Fruit fly (Drosophila melanogaster) whole organism, embryonic: Measurements from ENCODE around the gene CG45218.

Experiments
- Abd-B ChIP-seq: fragments of 200-800 bp; sonication (Bioruptor generic); optimal IDR thresholded peaks from 2 replicates; lab custom pipeline; 2018; ENCODE audit warnings: missing biosample characterization, mild to moderate bottlenecking, missing genetic modification characterization, moderate library complexity
- Adf1 ChIP-seq: fragments of 200-800 bp; sonication (Bioruptor generic); IDR thresholded peaks from 2 replicates; pipeline ENCODE4 v1.3.6; 2022; ENCODE audit warnings: missing biosample characterization, missing genetic modification characterization
- Aef1 ChIP-seq: fragments of 200-800 bp; sonication (Bioruptor generic); IDR thresholded peaks from 3 replicates; pipeline ENCODE4 v1.3.6; 2022; ENCODE audit warnings: missing biosample characterization, missing genetic modification characterization
- Antp ChIP-seq: fragments of 200-800 bp; sonication (Bioruptor generic); optimal IDR thresholded peaks from 3 replicates; lab custom pipeline; 2016; ENCODE audit warnings: missing biosample characterization, missing genetic modification characterization
- Atf-2 ChIP-seq: fragments of 200-800 bp; sonication (Bioruptor generic); optimal IDR thresholded peaks from 2 replicates; lab custom pipeline; 2016; ENCODE audit warnings: missing biosample characterization, missing genetic modification characterization
- Blimp-1 ChIP-seq: fragments of 200-800 bp; sonication (Bioruptor generic); optimal IDR thresholded peaks from 3 replicates; lab custom pipeline; 2018; ENCODE audit warnings: missing biosample characterization, missing genetic modification characterization, mild to moderate bottlenecking, moderate library complexity, missing genetic modification reagents
- CG10431 ChIP-seq: fragments of 200-800 bp; sonication (Bioruptor generic); optimal IDR thresholded peaks from 3 replicates; lab custom pipeline; 2018; ENCODE audit warnings: missing biosample characterization, mild to moderate bottlenecking, missing genetic modification characterization
- CG10979 ChIP-seq: fragments of 200-800 bp; sonication (Bioruptor generic); optimal IDR thresholded peaks from 2 replicates; lab custom pipeline; 2018; ENCODE audit warnings: missing biosample characterization, mild to moderate bottlenecking, missing genetic modification characterization, moderate library complexity
- CG12769 ChIP-seq: fragments of 200-800 bp; sonication (Bioruptor generic); optimal IDR thresholded peaks from 2 replicates; lab custom pipeline; 2019; ENCODE audit warnings: missing biosample characterization, mild to moderate bottlenecking, missing genetic modification characterization, moderate library complexity
- CG13424 ChIP-seq: fragments of 200-800 bp; sonication (Bioruptor generic); optimal IDR thresholded peaks from 2 replicates; lab custom pipeline; 2019; ENCODE audit warnings: missing biosample characterization, mild to moderate bottlenecking, missing genetic modification characterization, moderate library complexity
- CG13894 ChIP-seq: fragments of 200-800 bp; sonication (Bioruptor generic); optimal IDR thresholded peaks from 3 replicates; lab custom pipeline; 2018; ENCODE audit warnings: missing biosample characterization, mild to moderate bottlenecking, missing genetic modification characterization, moderate library complexity
- CG15696 ChIP-seq: fragments of 200-800 bp; sonication (Bioruptor generic); optimal IDR thresholded peaks from 2 replicates; lab custom pipeline; 2019; ENCODE audit warnings: missing biosample characterization, mild to moderate bottlenecking, missing genetic modification characterization, moderate library complexity
- CG1602 ChIP-seq: fragments of 200-800 bp; sonication (Bioruptor generic); optimal IDR thresholded peaks from 3 replicates; lab custom pipeline; 2016; ENCODE audit warnings: missing biosample characterization, missing genetic modification characterization
- CG16779 ChIP-seq: fragments of 200-800 bp; sonication (Bioruptor generic); IDR thresholded peaks from 2 replicates; pipeline ENCODE4 v1.3.6; 2022; ENCODE audit warnings: missing biosample characterization, missing genetic modification characterization
- CG17359 ChIP-seq: fragments of 200-800 bp; sonication (Bioruptor generic); optimal IDR thresholded peaks from 3 replicates; lab custom pipeline; 2018; ENCODE audit warnings: missing biosample characterization, mild to moderate bottlenecking, missing genetic modification characterization, moderate library complexity
- CG17361 ChIP-seq: fragments of 200-800 bp; sonication (Bioruptor generic); IDR thresholded peaks from 3 replicates; pipeline ENCODE4 v1.3.6; 2022; ENCODE audit warnings: missing biosample characterization, missing genetic modification characterization
- CG1832 ChIP-seq: fragments of 200-800 bp; sonication (Bioruptor generic); optimal IDR thresholded peaks from 2 replicates; lab custom pipeline; 2017; ENCODE audit warnings: missing biosample characterization, mild to moderate bottlenecking, missing genetic modification characterization, inconsistent platforms
- CG18619 ChIP-seq: fragments of 200-800 bp; sonication (Bioruptor generic); optimal IDR thresholded peaks from 3 replicates; lab custom pipeline; 2017; ENCODE audit warnings: missing biosample characterization, mild to moderate bottlenecking, missing genetic modification characterization
- CG3065 ChIP-seq: fragments of 200-800 bp; sonication (Bioruptor generic); optimal IDR thresholded peaks from 2 replicates; lab custom pipeline; 2016; ENCODE audit warnings: missing biosample characterization, missing genetic modification characterization
- CG4424 ChIP-seq: fragments of 200-800 bp; sonication (Bioruptor generic); optimal IDR thresholded peaks from 3 replicates; lab custom pipeline; 2016; ENCODE audit warnings: missing biosample characterization, missing genetic modification characterization
- CG4617 ChIP-seq: fragments of 200-800 bp; sonication (Bioruptor generic); optimal IDR thresholded peaks from 3 replicates; lab custom pipeline; 2016; ENCODE audit warnings: missing biosample characterization, missing genetic modification characterization, borderline replicate concordance
- CG6272 ChIP-seq: fragments of 200-800 bp; sonication (Bioruptor generic); IDR thresholded peaks from 2 replicates; pipeline ENCODE4 v1.3.6; 2022; ENCODE audit warnings: missing biosample characterization, missing genetic modification characterization
- CG7372 ChIP-seq: fragments of 200-800 bp; sonication (Bioruptor generic); IDR thresholded peaks from 2 replicates; pipeline ENCODE4 v1.3.6; 2022; ENCODE audit warnings: missing biosample characterization, missing genetic modification characterization
- CG7928 ChIP-seq: fragments of 200-800 bp; sonication (Bioruptor generic); optimal IDR thresholded peaks from 2 replicates; lab custom pipeline; 2017; ENCODE audit warnings: missing biosample characterization, mild to moderate bottlenecking, missing genetic modification characterization
- CG9876 ChIP-seq: fragments of 200-800 bp; sonication (Bioruptor generic); optimal IDR thresholded peaks from 2 replicates; lab custom pipeline; 2016; ENCODE audit warnings: missing biosample characterization, missing genetic modification characterization
- Elba2 ChIP-seq: fragments of 200-800 bp; sonication (Bioruptor generic); optimal IDR thresholded peaks from 3 replicates; lab custom pipeline; 2016; ENCODE audit warnings: missing biosample characterization, missing genetic modification characterization
- GATAe ChIP-seq: fragments of 200-800 bp; sonication (Bioruptor generic); conservative IDR thresholded peaks from 2 replicates; pipeline ENCODE4 v1.3.6; 2022; ENCODE audit warnings: missing biosample characterization, missing genetic modification characterization
- H15 ChIP-seq: fragments of 200-800 bp; sonication (Bioruptor generic); IDR thresholded peaks from 3 replicates; pipeline ENCODE4 v1.3.6; 2022; ENCODE audit warnings: missing biosample characterization, missing genetic modification characterization
- HHEX ChIP-seq: fragments of 200-800 bp; sonication (Bioruptor generic); optimal IDR thresholded peaks from 3 replicates; lab custom pipeline; 2017; ENCODE audit warnings: missing biosample characterization, mild to moderate bottlenecking, missing genetic modification characterization, missing genetic modification reagents
- Hmx ChIP-seq: fragments of 200-800 bp; sonication (Bioruptor generic); optimal IDR thresholded peaks from 2 replicates; lab custom pipeline; 2016; ENCODE audit warnings: missing biosample characterization, missing genetic modification characterization
- MTF-1 ChIP-seq: fragments of 200-800 bp; sonication (Bioruptor generic); optimal IDR thresholded peaks from 2 replicates; lab custom pipeline; 2018; ENCODE audit warnings: missing biosample characterization, mild to moderate bottlenecking, missing genetic modification characterization, borderline replicate concordance
- Sox102F ChIP-seq: fragments of 200-800 bp; sonication (Bioruptor generic); optimal IDR thresholded peaks from 2 replicates; lab custom pipeline; 2018; ENCODE audit warnings: missing biosample characterization, mild to moderate bottlenecking, missing genetic modification characterization, moderate library complexity
- Sry-δ ChIP-seq: fragments of 200-800 bp; sonication (Bioruptor generic); optimal IDR thresholded peaks from 2 replicates; lab custom pipeline; 2016; ENCODE audit warnings: missing biosample characterization, missing genetic modification characterization
- ase ChIP-seq: fragments of 200-800 bp; sonication (Bioruptor generic); IDR thresholded peaks from 3 replicates; pipeline ENCODE4 v1.3.6; 2022; ENCODE audit warnings: missing biosample characterization, missing genetic modification characterization
- cad ChIP-seq: fragments of >200 bp; optimal IDR thresholded peaks from 2 replicates; lab custom pipeline; 2017; ENCODE audit warnings: missing biosample characterization, missing genetic modification characterization
- cwo ChIP-seq: fragments of 200-800 bp; sonication (Bioruptor generic); optimal IDR thresholded peaks from 3 replicates; lab custom pipeline; 2017; ENCODE audit warnings: missing biosample characterization, missing genetic modification characterization, mild to moderate bottlenecking, moderate library complexity, missing genetic modification reagents
- dmrt99B ChIP-seq: fragments of 200-800 bp; sonication (Bioruptor generic); optimal IDR thresholded peaks from 2 replicates; lab custom pipeline; 2018; ENCODE audit warnings: missing biosample characterization, mild to moderate bottlenecking, missing genetic modification characterization, moderate library complexity
- ems ChIP-seq: fragments of 200-800 bp; sonication (Bioruptor generic); optimal IDR thresholded peaks from 3 replicates; lab custom pipeline; 2016; ENCODE audit warnings: missing biosample characterization, missing genetic modification characterization
- jing ChIP-seq: fragments of 200-800 bp; sonication (Bioruptor generic); optimal IDR thresholded peaks from 2 replicates; lab custom pipeline; 2018; ENCODE audit warnings: missing biosample characterization, mild to moderate bottlenecking, missing genetic modification characterization
- mirr ChIP-seq: fragments of 200-800 bp; sonication (Bioruptor generic); optimal IDR thresholded peaks from 3 replicates; lab custom pipeline; 2018; ENCODE audit warnings: missing biosample characterization, mild to moderate bottlenecking, missing genetic modification characterization
- nerfin-1 ChIP-seq: fragments of 200-800 bp; sonication (Bioruptor generic); optimal IDR thresholded peaks from 3 replicates; lab custom pipeline; 2019; ENCODE audit warnings: missing biosample characterization, mild to moderate bottlenecking, missing genetic modification characterization, moderate library complexity
- oc ChIP-seq: fragments of 200-800 bp; sonication (Bioruptor generic); optimal IDR thresholded peaks from 2 replicates; lab custom pipeline; 2018; ENCODE audit warnings: missing biosample characterization, mild to moderate bottlenecking, missing genetic modification characterization, moderate library complexity
- phol ChIP-seq: fragments of 200-800 bp; sonication (Bioruptor generic); optimal IDR thresholded peaks from 3 replicates; lab custom pipeline; 2018; ENCODE audit warnings: missing biosample characterization, mild to moderate bottlenecking, missing genetic modification characterization, moderate library complexity
- pnt ChIP-seq: fragments of 200-800 bp; sonication (Bioruptor generic); optimal IDR thresholded peaks from 3 replicates; lab custom pipeline; 2016; ENCODE audit warnings: missing biosample characterization, missing genetic modification characterization
- so ChIP-seq: fragments of 200-800 bp; sonication (Bioruptor generic); IDR thresholded peaks from 3 replicates; pipeline ENCODE4 v1.3.6; 2022; ENCODE audit warnings: missing biosample characterization, missing genetic modification characterization
- tll ChIP-seq, 2 experiments: fragments of 200-800 bp in 1 of 2; fragments of >200 bp in 1 of 2; sonication (Bioruptor generic) in 1 of 2; optimal IDR thresholded peaks; 2 replicates each; lab custom pipeline; 2017 to 2019; ENCODE audit warnings: missing biosample characterization in 2 of 2, missing genetic modification characterization in 2 of 2, mild to moderate bottlenecking in 1 of 2, moderate library complexity in 1 of 2
- twi ChIP-seq: fragments of 200-800 bp; optimal IDR thresholded peaks from 2 replicates; lab custom pipeline; 2019; ENCODE audit warnings: missing biosample characterization, mild to moderate bottlenecking, missing genetic modification characterization, moderate library complexity
- tx ChIP-seq: fragments of 200-800 bp; sonication (Bioruptor generic); optimal IDR thresholded peaks from 2 replicates; lab custom pipeline; 2016; ENCODE audit warnings: missing biosample characterization, missing genetic modification characterization
- zen ChIP-seq: fragments of 200-800 bp; sonication (Bioruptor generic); optimal IDR thresholded peaks from 3 replicates; lab custom pipeline; 2018; ENCODE audit warnings: missing biosample characterization, mild to moderate bottlenecking, missing genetic modification characterization, moderate library complexity

The CG45218 gene

dm6 chr3R:15277926-15278869 lies 12.4 kb downstream of the CG45218 start, which contains the start of the genes MRG15 and Tm1 (continued):
- TF ChIP-seq Blimp-1 (GFP tag; lab: Kevin White, UChicago) (no peak), pnt (GFP tag; lab: Kevin White, UChicago) (no peak), CG17359 (tag; lab: Kevin White, UChicago) (no peak), ems (no peak), CG9876 (GFP tag; lab: Kevin White, UChicago) (no peak), CG17361 (GFP tag; lab: Robert Waterston, UW) (0 out of 3 replicates have a peak, but pooled peaks have one; percentile 10), Antp (GFP tag; lab: Kevin White, UChicago) (no peak), CG1832 (GFP tag; lab: Kevin White, UChicago) (no peak), MTF-1 (GFP tag; lab: Kevin White, UChicago) (no peak), CG10431 (GFP tag; lab: Kevin White, UChicago) (no peak), phol (peak; percentile 45), Sry-δ (peak; percentile 37), CG12769 (tag; lab: Kevin White, UChicago) (no peak), Sox102F (no peak), Abd-B (peak; percentile 28), Adf1 (no peak), cwo (GFP tag; lab: Kevin White, UChicago) (no peak), CG3065 (GFP tag; lab: Kevin White, UChicago) (no peak), cad (GFP tag; lab: Kevin White, UChicago) (peak; percentile 55), CG13894 (tag; lab: Kevin White, UChicago) (no peak), CG15696 (no peak), H15 (GFP tag; lab: Robert Waterston, UW) (no peak), CG1602 (GFP tag; lab: Kevin White, UChicago) (no peak), Hmx (GFP tag; lab: Kevin White, UChicago) (no peak), Aef1 (GFP tag; lab: Robert Waterston, UW) (no peak), tll (GFP tag; optimal IDR thresholded peaks at IDR 0.05; lab: Kevin White, UChicago) (no peak), CG4617 (GFP tag; lab: Kevin White, UChicago) (peak; percentile 51), mirr (no peak), dmrt99B (tag; lab: Kevin White, UChicago) (no peak), Atf-2 (GFP tag; lab: Kevin White, UChicago) (no peak), oc (no peak), CG13424 (tag; lab: Kevin White, UChicago) (no peak), nerfin-1 (tag; lab: Kevin White, UChicago) (no peak), CG7928 (no peak), twi (no peak), CG4424 (GFP tag; lab: Kevin White, UChicago) (no peak), zen (tag; lab: Kevin White, UChicago) (peak; percentile 77), CG10979 (tag; lab: Kevin White, UChicago) (no peak), CG6272 (GFP tag; lab: Robert Waterston, UW) (no peak), ase (GFP tag; lab: Robert Waterston, UW) (no peak), CG18619 (GFP tag; lab: Kevin White, UChicago) (no peak), CG16779 (GFP tag; lab: Robert Waterston, UW) (no peak), GATAe (GFP tag; lab: Robert Waterston, UW) (no peak), so (GFP tag; lab: Robert Waterston, UW) (no peak), HHEX (no peak), Elba2 (GFP tag; lab: Kevin White, UChicago) (no peak), tx (GFP tag; lab: Kevin White, UChicago) (no peak), CG7372 (GFP tag; lab: Robert Waterston, UW) (no peak), jing (GFP tag; lab: Kevin White, UChicago) (no peak)
